Worm (Caenorhabditis elegans): ENCODE results near the gene bud-31.
A peak's percentile ranks its signal among the peaks of the same experiment; 100 is the strongest.

- TF ChIP-seq pqm-1 (tag; optimal IDR thresholded peaks at IDR 0.05) = no peak
- TF ChIP-seq ama-1 (optimal IDR thresholded peaks at IDR 0.05) = peak; percentile 5
- no peak for TF ChIP-seq npax-4 (tag; optimal IDR thresholded peaks at IDR 0.05)
- no peak for TF ChIP-seq ceh-6 (GFP tag; optimal IDR thresholded peaks at IDR 0.05)
These were observed 20.9 kb upstream of the bud-31 start for ce11 chrIII:9717243-9717642.
